Fruit fly (Drosophila melanogaster): ENCODE measurements around the gene Lkr.

DNA sequence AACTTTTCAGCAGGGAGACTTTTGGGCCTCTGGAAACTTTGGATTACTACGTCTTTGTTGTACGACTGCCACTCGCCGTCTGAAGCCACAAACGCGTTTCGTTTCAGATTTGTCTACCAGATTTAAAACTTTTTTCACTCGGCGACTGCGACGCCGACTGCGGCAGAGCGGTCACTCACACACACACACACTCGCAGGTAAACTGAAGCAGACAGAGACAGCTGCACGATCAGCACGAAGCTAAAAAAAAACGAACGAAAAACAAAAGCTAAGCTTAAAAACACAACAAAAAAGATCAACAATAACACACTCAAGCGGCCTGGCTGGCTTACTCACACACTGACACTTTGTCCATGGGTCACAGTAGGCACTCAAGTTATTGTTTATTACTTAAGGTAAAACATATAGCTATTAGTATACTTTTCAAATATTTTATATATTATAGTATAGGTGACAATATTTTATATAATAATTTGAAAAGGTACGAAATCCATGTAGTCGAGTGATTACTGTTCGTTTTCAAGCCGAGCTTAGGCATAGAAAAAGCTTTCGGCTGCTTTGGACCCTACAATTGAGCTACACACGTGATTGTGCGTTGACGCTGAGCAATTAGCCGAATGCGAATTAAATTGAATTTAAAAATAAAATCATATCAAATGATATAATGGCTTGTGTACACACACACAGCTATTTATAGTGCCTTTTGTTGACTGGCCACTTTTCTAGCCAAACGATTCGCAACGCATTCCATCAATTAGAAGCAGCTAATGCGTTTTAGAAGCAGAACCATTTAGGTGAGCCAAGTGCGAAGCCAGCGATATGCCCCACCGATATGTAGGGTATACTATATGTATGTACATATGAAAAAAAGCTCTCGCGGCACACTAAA is 48.4 kb upstream of the Lkr start, which contains the start of gene Msr-110:
- TF ChIP-seq Dll (optimal IDR thresholded peaks at IDR 0.05) (no peak), pan (optimal IDR thresholded peaks at IDR 0.05) (no peak), EcR (GFP tag; optimal IDR thresholded peaks at IDR 0.05) (no peak), CG8478 (optimal IDR thresholded peaks at IDR 0.05) (no peak)
